Worm (Caenorhabditis elegans): ENCODE data around the gene tre-4.
"Not testable (repeated sequence)": the region's sequence is repeated elsewhere in the genome, so short reads cannot be mapped to it uniquely, and the experiment has no call there.

The tre-4 gene

DNA sequence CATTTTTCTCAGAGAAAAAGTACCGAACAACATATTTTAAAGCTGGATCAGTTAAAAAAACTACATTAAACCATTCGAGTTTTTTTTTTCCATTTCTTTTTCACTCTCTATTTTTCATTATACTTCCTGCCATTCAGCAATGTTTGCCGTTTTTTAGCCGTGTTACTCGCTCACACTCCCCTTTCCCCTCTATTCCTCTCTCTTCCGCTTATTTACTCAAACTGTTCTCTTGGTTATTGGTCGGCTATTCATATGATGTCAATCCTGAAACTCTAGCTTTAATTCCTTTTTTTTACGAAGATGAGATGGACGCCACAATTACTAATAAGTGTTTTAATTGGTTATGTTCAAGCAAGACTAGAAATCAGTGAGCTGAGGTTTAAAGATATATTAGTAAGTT is at the start of gene tre-4:
Gene tre-4 (plus strand): TSS at position 301 of the 400 bp plus-strand sequence.
- TF ChIP-seq flt-1 (GFP tag; IDR thresholded peaks at IDR 0.05) (no peak), B0310.2 (tag; optimal IDR thresholded peaks at IDR 0.05) (no peak), F13C5.2 (tag; optimal IDR thresholded peaks at IDR 0.05) (no peak), tbx-11 (GFP tag; IDR thresholded peaks at IDR 0.05) (no peak), tbx-37 (GFP tag; conservative IDR thresholded peaks at IDR 0.05) (no peak), tra-4 (tag; optimal IDR thresholded peaks at IDR 0.05) (no peak), ceh-36 (tag; optimal IDR thresholded peaks at IDR 0.05) (no peak), aly-1 (tag; optimal IDR thresholded peaks at IDR 0.05) (no peak), ets-7 (tag; optimal IDR thresholded peaks at IDR 0.05) (no peak), scrt-1 (GFP tag; IDR thresholded peaks at IDR 0.05) (no peak), ama-1 (optimal IDR thresholded peaks at IDR 0.05) (no peak), hmbx-1 (tag; optimal IDR thresholded peaks at IDR 0.05) (no peak), hnd-1 (tag; optimal IDR thresholded peaks at IDR 0.05) (no peak), sea-1 (GFP tag; conservative IDR thresholded peaks at IDR 0.05) (no peak)

DNA sequence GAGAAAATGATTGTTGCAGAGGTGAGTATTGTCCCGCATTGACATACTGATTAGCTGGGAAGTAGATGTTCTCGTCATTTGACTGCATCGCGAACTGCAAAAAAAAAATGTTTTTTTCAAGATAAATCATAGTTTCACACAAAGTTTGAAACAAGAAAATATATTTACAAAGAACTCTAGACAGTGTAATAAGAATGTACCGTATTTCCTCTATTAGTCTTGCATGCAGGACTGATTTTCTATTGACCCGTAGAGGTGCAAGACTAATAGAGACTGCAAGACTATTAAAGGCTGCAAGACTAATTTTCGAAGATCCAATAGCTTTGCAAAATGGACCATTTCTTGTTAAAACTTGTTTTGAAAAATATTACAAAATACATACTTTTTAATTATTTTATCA is 48.6 kb upstream of the tre-4 start, which contains the start of gene fkh-3:
Gene fkh-3 (minus strand): TSS at position 101 of the 400 bp plus-strand sequence.
- TF ChIP-seq hmg-4 (GFP tag; optimal IDR thresholded peaks at IDR 0.05) (no peak), B0310.2 (tag; optimal IDR thresholded peaks at IDR 0.05) (no peak), scrt-1 (GFP tag; IDR thresholded peaks at IDR 0.05) (no peak), ceh-13 (GFP tag; optimal IDR thresholded peaks at IDR 0.05) (no peak), F13C5.2 (tag; optimal IDR thresholded peaks at IDR 0.05) (no peak), ceh-36 (tag; optimal IDR thresholded peaks at IDR 0.05) (no peak), ama-1 (optimal IDR thresholded peaks at IDR 0.05) (no peak), hnd-1 (tag; optimal IDR thresholded peaks at IDR 0.05) (no peak), sea-1 (GFP tag; conservative IDR thresholded peaks at IDR 0.05) (no peak), ets-7 (tag; optimal IDR thresholded peaks at IDR 0.05) (no peak), tra-4 (tag; optimal IDR thresholded peaks at IDR 0.05) (no peak), tbx-11 (GFP tag; IDR thresholded peaks at IDR 0.05) (no peak)

ce11 chrX:13428755-13429154 is 43.2 kb upstream of the tre-4 start, which contains the start of gene fkh-4:
fkh-4 (minus strand) TSS chrX:13428855.
- TF ChIP-seq hmbx-1 (tag; optimal IDR thresholded peaks at IDR 0.05); B0310.2 (tag; optimal IDR thresholded peaks at IDR 0.05); sea-1 (GFP tag; conservative IDR thresholded peaks at IDR 0.05): not testable (repeated sequence)

DNA sequence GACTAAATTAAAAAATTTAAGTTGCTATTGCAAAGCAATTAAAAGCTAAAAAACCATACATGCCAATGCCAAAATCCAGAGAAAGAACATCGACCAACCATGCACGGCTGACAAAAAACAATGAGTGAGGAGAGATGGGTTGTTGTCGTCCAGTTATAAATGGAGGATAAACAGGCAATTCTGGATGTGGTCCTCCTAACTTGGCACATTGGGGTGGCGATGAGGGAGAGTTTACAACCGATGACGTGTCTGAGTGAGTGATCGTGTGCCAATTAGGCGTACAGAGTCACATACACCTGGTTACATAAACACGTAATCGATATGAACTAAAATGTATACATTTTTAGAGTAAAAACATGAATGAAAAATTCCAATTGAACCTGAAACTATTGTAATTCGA is 40.6 kb upstream of the tre-4 start, which contains the start of gene C29F7.10:
Gene C29F7.10 (minus strand): TSS at position 101 of the 400 bp plus-strand sequence.
- not testable (repeated sequence) for TF ChIP-seq hnd-1 (tag; optimal IDR thresholded peaks at IDR 0.05); sea-1 (GFP tag; conservative IDR thresholded peaks at IDR 0.05); tra-4 (tag; optimal IDR thresholded peaks at IDR 0.05)

DNA sequence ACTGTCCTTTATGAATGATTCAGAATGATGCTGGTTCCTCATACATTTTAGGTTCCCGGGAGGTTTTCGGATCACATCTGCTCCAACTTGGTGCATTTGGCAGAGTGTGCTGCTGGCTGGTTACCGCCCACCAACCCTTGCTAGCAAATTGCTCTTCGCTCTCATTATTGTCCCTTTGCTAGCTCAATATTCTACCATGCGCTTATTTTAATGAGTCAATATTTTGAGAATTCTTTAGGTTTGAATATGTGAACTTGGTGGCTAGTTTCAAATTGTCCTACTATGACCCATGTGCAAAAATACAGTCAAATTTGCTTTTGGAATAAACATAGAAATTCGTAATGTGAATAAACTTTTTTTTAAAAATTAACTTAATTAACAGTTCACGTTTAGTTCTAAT is 36.8 kb upstream of the tre-4 start:
- no peak for TF ChIP-seq scrt-1 (GFP tag; IDR thresholded peaks at IDR 0.05)
- no peak for TF ChIP-seq flt-1 (GFP tag; IDR thresholded peaks at IDR 0.05)
- TF ChIP-seq tbx-37 (GFP tag; conservative IDR thresholded peaks at IDR 0.05) = no peak
- TF ChIP-seq sea-1 (GFP tag; conservative IDR thresholded peaks at IDR 0.05) = no peak
- no peak for TF ChIP-seq tbx-11 (GFP tag; IDR thresholded peaks at IDR 0.05)
- no peak for TF ChIP-seq pes-1 (GFP tag; IDR thresholded peaks at IDR 0.05)
- TF ChIP-seq tra-4 (tag; optimal IDR thresholded peaks at IDR 0.05) = no peak
- TF ChIP-seq ceh-36 (tag; optimal IDR thresholded peaks at IDR 0.05) = no peak
- no peak for TF ChIP-seq ceh-13 (GFP tag; optimal IDR thresholded peaks at IDR 0.05)
- TF ChIP-seq aly-1 (tag; optimal IDR thresholded peaks at IDR 0.05) = no peak
- TF ChIP-seq hmg-4 (GFP tag; optimal IDR thresholded peaks at IDR 0.05) = no peak
- TF ChIP-seq B0310.2 (tag; optimal IDR thresholded peaks at IDR 0.05) = no peak

ce11 chrX:13435790-13436472 is 36.0 kb upstream of the tre-4 start, which contains the start of gene jmjd-3.3:
jmjd-3.3 (plus strand) TSS chrX:13436422.
- TF ChIP-seq aly-1 (tag; optimal IDR thresholded peaks at IDR 0.05) = no peak
- no peak for TF ChIP-seq flt-1 (GFP tag; IDR thresholded peaks at IDR 0.05)
- TF ChIP-seq scrt-1 (GFP tag; IDR thresholded peaks at IDR 0.05) = no peak
- TF ChIP-seq sea-1 (GFP tag; conservative IDR thresholded peaks at IDR 0.05) = no peak
- no peak for TF ChIP-seq hnd-1 (tag; optimal IDR thresholded peaks at IDR 0.05)
- TF ChIP-seq ceh-36 (tag; optimal IDR thresholded peaks at IDR 0.05) = no peak
- TF ChIP-seq tbx-11 (GFP tag; IDR thresholded peaks at IDR 0.05) = no peak
- TF ChIP-seq hmbx-1 (tag; optimal IDR thresholded peaks at IDR 0.05) = no peak
- no peak for TF ChIP-seq hmg-4 (GFP tag; optimal IDR thresholded peaks at IDR 0.05)
- no peak for TF ChIP-seq ama-1 (optimal IDR thresholded peaks at IDR 0.05)
- TF ChIP-seq pes-1 (GFP tag; IDR thresholded peaks at IDR 0.05) = no peak
- TF ChIP-seq B0310.2 (tag; optimal IDR thresholded peaks at IDR 0.05) = no peak
- no peak for TF ChIP-seq tra-4 (tag; optimal IDR thresholded peaks at IDR 0.05)
- no peak for TF ChIP-seq F13C5.2 (tag; optimal IDR thresholded peaks at IDR 0.05)
- no peak for TF ChIP-seq tbx-37 (GFP tag; conservative IDR thresholded peaks at IDR 0.05)
- no peak for TF ChIP-seq ceh-13 (GFP tag; optimal IDR thresholded peaks at IDR 0.05)
- no peak for TF ChIP-seq ets-7 (tag; optimal IDR thresholded peaks at IDR 0.05)

DNA sequence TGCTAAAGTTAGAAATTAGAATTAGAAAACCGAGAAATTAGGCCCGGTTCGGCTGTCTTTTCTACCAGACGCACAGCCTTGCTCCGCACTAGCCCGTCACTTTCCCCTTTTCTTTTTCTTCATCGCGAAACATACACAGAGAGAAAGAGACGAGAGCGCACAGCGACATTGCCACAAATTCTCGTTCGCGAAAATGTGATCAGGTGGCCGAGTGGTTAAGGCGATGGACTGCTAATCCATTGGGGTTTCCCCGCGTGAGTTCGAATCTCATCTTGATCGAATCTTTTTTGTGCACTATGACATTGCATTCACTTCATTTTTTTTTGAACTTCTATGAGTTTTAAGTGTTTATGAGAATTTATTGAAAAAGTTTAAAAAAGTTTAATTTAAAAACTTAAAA is 29.5 kb upstream of the tre-4 start:
- TF ChIP-seq F13C5.2 (tag; optimal IDR thresholded peaks at IDR 0.05) = peak; percentile 55
- TF ChIP-seq aly-1 (tag; optimal IDR thresholded peaks at IDR 0.05) = no peak
- no peak; the same call in 1 of the 2 replicates for TF ChIP-seq pes-1 (GFP tag; IDR thresholded peaks at IDR 0.05)
- peak; percentile 22 for TF ChIP-seq hmg-4 (GFP tag; optimal IDR thresholded peaks at IDR 0.05)
- peak; percentile 32; the same call in 1 of the 2 replicates for TF ChIP-seq flt-1 (GFP tag; IDR thresholded peaks at IDR 0.05)
- TF ChIP-seq ets-7 (tag; optimal IDR thresholded peaks at IDR 0.05) = no peak
- TF ChIP-seq sea-1 (GFP tag; conservative IDR thresholded peaks at IDR 0.05) = 0 out of 2 replicates have a peak, but pooled peaks have one; percentile 41

All from whole organism, early embryonic.